Fruit fly (Drosophila melanogaster) whole organism, embryonic: ENCODE data around the gene Gnmt.

Experiments used
- Abd-B ChIP-seq: fragments of 200-800 bp; sonication (Bioruptor generic); optimal IDR thresholded peaks from 2 replicates; lab custom pipeline; 2018; ENCODE audit warnings: missing biosample characterization, mild to moderate bottlenecking, missing genetic modification characterization, moderate library complexity
- CG10654 ChIP-seq: fragments of 200-800 bp; sonication (Bioruptor generic); optimal IDR thresholded peaks from 2 replicates; lab custom pipeline; 2016; ENCODE audit warnings: missing biosample characterization, missing genetic modification characterization
- CG10959 ChIP-seq: fragments of 200-800 bp; sonication (Bioruptor generic); IDR thresholded peaks from 2 replicates; pipeline ENCODE4 v1.3.6; 2022; ENCODE audit warnings: missing biosample characterization, missing genetic modification characterization
- CG12155 ChIP-seq: fragments of 200-800 bp; sonication (Bioruptor generic); optimal IDR thresholded peaks from 3 replicates; lab custom pipeline; 2016; ENCODE audit warnings: missing biosample characterization, missing genetic modification characterization
- CG12659 ChIP-seq: fragments of 200-800 bp; sonication (Bioruptor generic); optimal IDR thresholded peaks from 3 replicates; lab custom pipeline; 2017; ENCODE audit warnings: mild to moderate bottlenecking, missing biosample characterization, missing genetic modification reagents, missing genetic modification characterization
- CG13287 ChIP-seq: fragments of 200-800 bp; sonication (Bioruptor generic); IDR thresholded peaks from 2 replicates; pipeline ENCODE4 v1.3.6; 2022; ENCODE audit warnings: missing biosample characterization, missing genetic modification characterization; ENCODE audit not compliant: partially characterized antibody
- CG13624 ChIP-seq: fragments of 200-800 bp; sonication (Bioruptor generic); optimal IDR thresholded peaks from 2 replicates; lab custom pipeline; 2016; ENCODE audit warnings: missing biosample characterization, missing genetic modification characterization
- CG1602 ChIP-seq: fragments of 200-800 bp; sonication (Bioruptor generic); optimal IDR thresholded peaks from 3 replicates; lab custom pipeline; 2016; ENCODE audit warnings: missing biosample characterization, missing genetic modification characterization
- CG1832 ChIP-seq: fragments of 200-800 bp; sonication (Bioruptor generic); optimal IDR thresholded peaks from 2 replicates; lab custom pipeline; 2017; ENCODE audit warnings: missing biosample characterization, mild to moderate bottlenecking, missing genetic modification characterization, inconsistent platforms
- CG2889 ChIP-seq: fragments of 200-800 bp; sonication (Bioruptor generic); IDR thresholded peaks from 3 replicates; pipeline ENCODE4 v1.3.6; 2022; ENCODE audit warnings: missing biosample characterization, missing genetic modification characterization
- CG3163 ChIP-seq: fragments of 200-800 bp; sonication (Bioruptor generic); optimal IDR thresholded peaks from 3 replicates; lab custom pipeline; 2016; ENCODE audit warnings: missing biosample characterization, missing genetic modification characterization
- CG3281 ChIP-seq: fragments of 200-800 bp; sonication (Bioruptor generic); optimal IDR thresholded peaks from 3 replicates; lab custom pipeline; 2017; ENCODE audit warnings: missing biosample characterization, mild to moderate bottlenecking, missing genetic modification characterization
- CG33213 ChIP-seq: fragments of 200-800 bp; sonication (Bioruptor generic); optimal IDR thresholded peaks from 3 replicates; lab custom pipeline; 2016; ENCODE audit warnings: missing biosample characterization, missing genetic modification characterization
- CG33557 ChIP-seq: fragments of 200-800 bp; sonication (Bioruptor generic); optimal IDR thresholded peaks from 2 replicates; lab custom pipeline; 2019; ENCODE audit warnings: missing biosample characterization, mild to moderate bottlenecking, missing genetic modification characterization, moderate library complexity
- CG34376 ChIP-seq: fragments of 200-800 bp; sonication (Bioruptor generic); optimal IDR thresholded peaks from 2 replicates; lab custom pipeline; 2018; ENCODE audit warnings: missing biosample characterization, mild to moderate bottlenecking, missing genetic modification characterization
- CG34422 ChIP-seq: fragments of 200-800 bp; sonication (Bioruptor generic); IDR thresholded peaks from 3 replicates; pipeline ENCODE4 v1.3.6; 2022; ENCODE audit warnings: missing biosample characterization, missing genetic modification characterization
- CG43689 ChIP-seq: fragments of 200-800 bp; sonication (Bioruptor generic); IDR thresholded peaks from 2 replicates; pipeline ENCODE4 v1.3.6; 2022; ENCODE audit warnings: missing biosample characterization, missing genetic modification characterization
- CG4730 ChIP-seq: fragments of 200-800 bp; sonication (Bioruptor generic); IDR thresholded peaks from 2 replicates; pipeline ENCODE4 v1.3.6; 2022; ENCODE audit warnings: missing biosample characterization, missing genetic modification characterization
- CG8924 ChIP-seq: fragments of 200-800 bp; optimal IDR thresholded peaks from 3 replicates; lab custom pipeline; 2019; ENCODE audit warnings: missing biosample characterization, mild to moderate bottlenecking, missing genetic modification characterization, moderate library complexity
- CG9215 ChIP-seq: fragments of 200-800 bp; sonication (Bioruptor generic); IDR thresholded peaks from 2 replicates; pipeline ENCODE4 v1.3.6; 2022; ENCODE audit warnings: missing biosample characterization, missing genetic modification characterization
- CG9817 ChIP-seq: fragments of 200-800 bp; sonication (Bioruptor generic); optimal IDR thresholded peaks from 2 replicates; lab custom pipeline; 2018; ENCODE audit warnings: missing biosample characterization, mild to moderate bottlenecking, missing genetic modification characterization, moderate library complexity
- D ChIP-seq, 2 experiments: fragments of 200-800 bp in 1 of 2; fragments of >200 bp in 1 of 2; sonication (Bioruptor generic) in 1 of 2; optimal IDR thresholded peaks; 2 replicates in 1 of 2; 3 replicates in 1 of 2; lab custom pipeline; 2017; ENCODE audit warnings: mild to moderate bottlenecking in 1 of 2, missing biosample characterization in 1 of 2, missing genetic modification characterization in 1 of 2, missing genetic modification reagents in 1 of 2
- Doc2 ChIP-seq: fragments of 200-800 bp; sonication (Bioruptor generic); IDR thresholded peaks from 2 replicates; pipeline ENCODE4 v1.3.6; 2022; ENCODE audit warnings: missing biosample characterization, missing genetic modification characterization
- Dp ChIP-seq: fragments of 200-800 bp; sonication (Bioruptor generic); optimal IDR thresholded peaks from 2 replicates; lab custom pipeline; 2018; ENCODE audit warnings: missing biosample characterization, mild to moderate bottlenecking, missing genetic modification characterization, moderate library complexity
- E2f1 ChIP-seq: fragments of 200-800 bp; sonication (Bioruptor generic); IDR thresholded peaks from 2 replicates; pipeline ENCODE4 v1.3.6; 2022; ENCODE audit warnings: missing biosample characterization, missing genetic modification characterization
- Hr39 ChIP-seq: fragments of >200 bp; optimal IDR thresholded peaks from 2 replicates; lab custom pipeline; 2017
- Kr ChIP-seq: fragments of 200-800 bp; sonication (Bioruptor generic); optimal IDR thresholded peaks from 2 replicates; lab custom pipeline; 2017; ENCODE audit warnings: missing biosample characterization, mild to moderate bottlenecking, missing genetic modification characterization
- Mrtf ChIP-seq: fragments of 200-800 bp; sonication (Bioruptor generic); IDR thresholded peaks from 3 replicates; pipeline ENCODE4 v1.3.6; 2022; ENCODE audit warnings: missing biosample characterization, missing genetic modification characterization
- Myb ChIP-seq: fragments of 200-800 bp; sonication (Bioruptor generic); optimal IDR thresholded peaks from 2 replicates; lab custom pipeline; 2016; ENCODE audit warnings: missing biosample characterization, missing genetic modification characterization
- NfI ChIP-seq: fragments of 200-800 bp; sonication (Bioruptor generic); optimal IDR thresholded peaks from 3 replicates; lab custom pipeline; 2018; ENCODE audit warnings: missing biosample characterization, mild to moderate bottlenecking, missing genetic modification characterization, moderate library complexity
- Ptx1 ChIP-seq: fragments of 200-800 bp; sonication (Bioruptor generic); IDR thresholded peaks from 2 replicates; pipeline ENCODE4 v1.3.6; 2022; ENCODE audit warnings: missing biosample characterization, missing genetic modification characterization
- Side ChIP-seq: fragments of 200-800 bp; sonication (Bioruptor generic); optimal IDR thresholded peaks from 2 replicates; lab custom pipeline; 2016; ENCODE audit warnings: missing biosample characterization, missing genetic modification characterization
- Taf1 ChIP-seq: fragments of 200-800 bp; sonication (Bioruptor generic); IDR thresholded peaks from 2 replicates; pipeline ENCODE4 v1.3.6; 2022; ENCODE audit warnings: missing biosample characterization, missing genetic modification characterization
- ash1 ChIP-seq: fragments of 200-800 bp; sonication (Bioruptor generic); optimal IDR thresholded peaks from 2 replicates; lab custom pipeline; 2018; ENCODE audit warnings: missing biosample characterization, mild to moderate bottlenecking, missing genetic modification characterization
- chn ChIP-seq: fragments of 200-800 bp; sonication (Bioruptor generic); optimal IDR thresholded peaks from 2 replicates; lab custom pipeline; 2016; ENCODE audit warnings: missing biosample characterization, missing genetic modification characterization
- gsb ChIP-seq: fragments of 200-800 bp; sonication (Bioruptor generic); IDR thresholded peaks from 2 replicates; pipeline ENCODE4 v1.3.6; 2022; ENCODE audit warnings: missing biosample characterization, missing genetic modification characterization
- her ChIP-seq: fragments of 200-800 bp; sonication (Bioruptor generic); optimal IDR thresholded peaks from 2 replicates; lab custom pipeline; 2016; ENCODE audit warnings: missing biosample characterization, missing genetic modification characterization
- inv ChIP-seq: fragments of 200-800 bp; sonication (Bioruptor generic); IDR thresholded peaks from 2 replicates; pipeline ENCODE4 v1.3.6; 2022; ENCODE audit warnings: missing biosample characterization, missing genetic modification characterization; ENCODE audit not compliant: partially characterized antibody
- pan ChIP-seq, 4 experiments: fragments of >200 bp in 3 of 4; fragments of 200-800 bp in 1 of 4; sonication (Bioruptor generic) in 1 of 4; optimal IDR thresholded peaks in 3 of 4; IDR thresholded peaks in 1 of 4; 2 replicates each; pipeline versions ENCODE4 v1.3.6 to Lab custom; 2017 to 2022; ENCODE audit warnings: missing biosample characterization in 2 of 4, missing genetic modification characterization in 2 of 4, mixed read lengths in 1 of 4
- peb ChIP-seq: fragments of 200-800 bp; sonication (Bioruptor generic); IDR thresholded peaks from 2 replicates; pipeline ENCODE4 v1.3.6; 2022; ENCODE audit warnings: missing biosample characterization, missing genetic modification characterization
- pfk ChIP-seq: fragments of 200-800 bp; sonication (Bioruptor generic); optimal IDR thresholded peaks from 2 replicates; lab custom pipeline; 2018; ENCODE audit warnings: missing biosample characterization, mild to moderate bottlenecking, missing genetic modification characterization, moderate library complexity
- pum ChIP-seq: fragments of 200-800 bp; sonication (Bioruptor generic); optimal IDR thresholded peaks from 2 replicates; lab custom pipeline; 2016; ENCODE audit warnings: missing biosample characterization, missing genetic modification characterization
- ro ChIP-seq: fragments of 200-800 bp; sonication (Bioruptor generic); IDR thresholded peaks from 2 replicates; pipeline ENCODE4 v1.3.6; 2022; ENCODE audit warnings: missing biosample characterization, missing genetic modification characterization
- salm ChIP-seq: fragments of 200-800 bp; sonication (Bioruptor generic); optimal IDR thresholded peaks from 2 replicates; lab custom pipeline; 2018; ENCODE audit warnings: missing biosample characterization, mild to moderate bottlenecking, missing genetic modification characterization
- slou ChIP-seq: fragments of 200-800 bp; sonication (Bioruptor generic); optimal IDR thresholded peaks from 3 replicates; lab custom pipeline; 2016; ENCODE audit warnings: missing biosample characterization, missing genetic modification characterization
- sob ChIP-seq: fragments of 200-800 bp; sonication (Bioruptor generic); IDR thresholded peaks from 2 replicates; pipeline ENCODE4 v1.3.6; 2022; ENCODE audit warnings: missing biosample characterization, missing genetic modification characterization
- tap ChIP-seq: fragments of 200-800 bp; optimal IDR thresholded peaks from 3 replicates; lab custom pipeline; 2019; ENCODE audit warnings: missing biosample characterization, mild to moderate bottlenecking, missing genetic modification characterization, moderate library complexity
- trh ChIP-seq: fragments of 200-800 bp; sonication (Bioruptor generic); optimal IDR thresholded peaks from 2 replicates; lab custom pipeline; 2016; ENCODE audit warnings: missing biosample characterization, missing genetic modification characterization
- tup ChIP-seq: fragments of 200-800 bp; sonication (Bioruptor generic); optimal IDR thresholded peaks from 2 replicates; lab custom pipeline; 2016; ENCODE audit warnings: missing biosample characterization, mild to moderate bottlenecking, missing genetic modification characterization, moderate library complexity
- vvl ChIP-seq: fragments of 200-800 bp; sonication (Bioruptor generic); IDR thresholded peaks from 2 replicates; pipeline ENCODE4 v1.3.6; 2022; ENCODE audit warnings: missing biosample characterization, missing genetic modification characterization
- wor ChIP-seq: fragments of 200-800 bp; sonication (Bioruptor generic); IDR thresholded peaks from 2 replicates; pipeline ENCODE4 v1.3.6; 2022; ENCODE audit warnings: missing biosample characterization, missing genetic modification characterization

Gene Gnmt

dm6 chr3R:12627691-12628148 lies 46.7 kb upstream of the Gnmt start, which contains the start of the genes Vha55 and Snx3 (continued):
- TF ChIP-seq E2f1 (GFP tag; lab: Robert Waterston, UW) (no peak), vvl (GFP tag; lab: Robert Waterston, UW) (no peak), gsb (no peak), CG43689 (GFP tag; lab: Robert Waterston, UW) (no peak), ro (GFP tag; lab: Robert Waterston, UW) (no peak), Hr39 (lab: Kevin White, UChicago) (peak; percentile 74), CG9817 (tag; lab: Kevin White, UChicago) (peak; percentile 71), CG8924 (tag; lab: Kevin White, UChicago) (peak; percentile 43), Myb (GFP tag; lab: Kevin White, UChicago) (peak; percentile 85), CG33213 (GFP tag; lab: Kevin White, UChicago) (peak; percentile 98), CG12659 (peak; percentile 95), pum (GFP tag; lab: Kevin White, UChicago) (peak; percentile 82), CG34422 (GFP tag; lab: Robert Waterston, UW) (no peak), inv (GFP tag; lab: Robert Waterston, UW) (no peak), Abd-B (peak; percentile 63), Dp (GFP tag; lab: Kevin White, UChicago) (peak; percentile 67), Mrtf (GFP tag; lab: Robert Waterston, UW) (no peak), CG12155 (peak; percentile 88), Ptx1 (GFP tag; lab: Robert Waterston, UW) (no peak), CG3281 (no peak), chn (GFP tag; lab: Kevin White, UChicago) (peak; percentile 72), CG4730 (GFP tag; lab: Robert Waterston, UW) (no peak), CG1602 (GFP tag; lab: Kevin White, UChicago) (peak; percentile 60), salm (tag; lab: Kevin White, UChicago) (no peak), pfk (GFP tag; lab: Kevin White, UChicago) (no peak), Side (GFP tag; lab: Kevin White, UChicago) (peak; percentile 72), CG13287 (GFP tag; lab: Robert Waterston, UW) (no peak), Kr (GFP tag; lab: Kevin White, UChicago) (no peak), CG34376 (peak; percentile 46), CG13624 (GFP tag; lab: Kevin White, UChicago) (peak; percentile 88), CG33557 (peak; percentile 37), D (optimal IDR thresholded peaks at IDR 0.05; lab: Kevin White, UChicago) (no peak), D (GFP tag; optimal IDR thresholded peaks at IDR 0.05; lab: Kevin White, UChicago) (no peak), ash1 (GFP tag; lab: Kevin White, UChicago) (peak; percentile 82), CG2889 (GFP tag; lab: Robert Waterston, UW) (no peak), CG10959 (GFP tag; lab: Robert Waterston, UW) (no peak), CG1832 (GFP tag; lab: Kevin White, UChicago) (no peak), wor (GFP tag; lab: Robert Waterston, UW) (no peak), slou (GFP tag; lab: Kevin White, UChicago) (peak; percentile 64), peb (no peak), CG9215 (GFP tag; lab: Robert Waterston, UW) (no peak), sob (GFP tag; lab: Robert Waterston, UW) (no peak), pan (optimal IDR thresholded peaks at IDR 0.05; lab: Kevin White, UChicago) (no peak), pan (GFP tag; optimal IDR thresholded peaks at IDR 0.05 in 1 of 2, IDR thresholded peaks at IDR 0.05 in 1 of 2) (no peak), Taf1 (no peak), her (GFP tag; lab: Kevin White, UChicago) (peak; percentile 89), CG10654 (GFP tag; lab: Kevin White, UChicago) (peak; percentile 76), Doc2 (GFP tag; lab: Robert Waterston, UW) (no peak), tap (tag; lab: Kevin White, UChicago) (no peak), CG3163 (peak; percentile 80), NfI (GFP tag; lab: Kevin White, UChicago) (peak; percentile 79), trh (GFP tag; lab: Kevin White, UChicago) (peak; percentile 23), tup (GFP tag; lab: Kevin White, UChicago) (peak; percentile 33)
